Worm (Caenorhabditis elegans) whole organism, L4 larva: ENCODE data around the gene W08F4.7.

Experiments used
- D1046.2 ChIP-seq: fragments of 200-800 bp; sonication (Bioruptor generic); IDR thresholded peaks from 2 replicates; pipeline ENCODE4 v1.3.6; 2022; ENCODE audit warnings: missing genetic modification characterization, missing compliant biosample characterization
- F26F4.8 ChIP-seq: fragments of 200-800 bp; sonication (Bioruptor generic); conservative IDR thresholded peaks from 2 replicates; pipeline ENCODE4 v1.3.6; 2022; ENCODE audit warnings: missing genetic modification characterization, missing compliant biosample characterization
- F37D6.2 ChIP-seq: sonication (generic microtip); optimal IDR thresholded peaks from 2 replicates; lab custom pipeline; 2016; ENCODE audit warnings: mild to moderate bottlenecking, missing genetic modification characterization, missing compliant biosample characterization
- F44E2.7 ChIP-seq: fragments of 200-800 bp; sonication (Bioruptor generic); IDR thresholded peaks from 2 replicates; pipeline ENCODE4 v2.1.2; 2022; ENCODE audit warnings: missing genetic modification characterization, missing compliant biosample characterization
- T26A8.4 ChIP-seq: fragments of 200-800 bp; sonication (Bioruptor generic); IDR thresholded peaks from 2 replicates; pipeline ENCODE4 v1.3.6; 2022; ENCODE audit warnings: missing genetic modification characterization, missing compliant biosample characterization
- Y75B8A.6 ChIP-seq: fragments of 200-800 bp; sonication (Bioruptor generic); IDR thresholded peaks from 2 replicates; pipeline ENCODE4 v1.3.6; 2022; ENCODE audit warnings: missing genetic modification reagents, missing genetic modification characterization, missing compliant biosample characterization
- ZK337.2 ChIP-seq: fragments of 200-800 bp; sonication (Bioruptor generic); IDR thresholded peaks from 2 replicates; pipeline ENCODE4 v1.3.6; 2022; ENCODE audit warnings: missing genetic modification reagents, missing genetic modification characterization, missing compliant biosample characterization
- ZK546.5 ChIP-seq, 2 experiments: sonication (generic microtip); optimal IDR thresholded peaks; 2 replicates each; lab custom pipeline; 2017; ENCODE audit warnings: missing biosample characterization in 2 of 2, missing genetic modification characterization in 2 of 2
- aly-2 ChIP-seq: sonication (generic microtip); optimal IDR thresholded peaks from 2 replicates; lab custom pipeline; 2018; ENCODE audit warnings: missing biosample characterization, missing genetic modification characterization
- ceh-20 ChIP-seq: fragments of 200-800 bp; sonication (Bioruptor generic); IDR thresholded peaks from 2 replicates; pipeline ENCODE4 v1.3.6; 2022; ENCODE audit warnings: missing genetic modification reagents, missing genetic modification characterization, missing compliant biosample characterization
- ceh-32 ChIP-seq: sonication (generic microtip); optimal IDR thresholded peaks from 2 replicates; lab custom pipeline; 2016; ENCODE audit warnings: mild to moderate bottlenecking, missing genetic modification characterization, missing compliant biosample characterization; ENCODE audit not compliant: poor library complexity
- ceh-44 ChIP-seq: fragments of 200-800 bp; sonication (Bioruptor generic); IDR thresholded peaks from 2 replicates; pipeline ENCODE4 v1.3.6; 2022; ENCODE audit warnings: missing genetic modification reagents, missing genetic modification characterization, missing compliant biosample characterization
- ceh-82 ChIP-seq: sonication (generic microtip); optimal IDR thresholded peaks from 2 replicates; lab custom pipeline; 2017; ENCODE audit warnings: missing biosample characterization, missing genetic modification characterization
- cey-2 ChIP-seq: sonication (generic microtip); optimal IDR thresholded peaks from 3 replicates; lab custom pipeline; 2017; ENCODE audit warnings: missing genetic modification characterization, mild to moderate bottlenecking, missing compliant biosample characterization, antibody characterized with exemption, borderline replicate concordance; ENCODE audit not compliant: insufficient read depth
- daf-12 ChIP-seq: fragments of 150-350 bp; optimal IDR thresholded peaks from 2 replicates; lab custom pipeline; 2014; ENCODE audit warnings: missing biosample characterization, missing genetic modification reagents, missing genetic modification characterization
- daf-19 ChIP-seq: fragments of 200-800 bp; sonication (Bioruptor generic); conservative IDR thresholded peaks from 2 replicates; pipeline ENCODE4 v1.3.6; 2022; ENCODE audit warnings: missing genetic modification characterization, missing compliant biosample characterization
- dmd-8 ChIP-seq: fragments of 200-800 bp; sonication (Bioruptor generic); IDR thresholded peaks from 2 replicates; pipeline ENCODE4 v1.3.6; 2022; ENCODE audit warnings: missing genetic modification characterization, missing compliant biosample characterization
- duxl-1 ChIP-seq: sonication (generic microtip); optimal IDR thresholded peaks from 2 replicates; lab custom pipeline; 2016; ENCODE audit warnings: mild to moderate bottlenecking, missing genetic modification characterization, moderate library complexity, missing compliant biosample characterization; ENCODE audit not compliant: poor library complexity
- fkh-10 ChIP-seq: fragments of 150-350 bp; optimal IDR thresholded peaks from 2 replicates; lab custom pipeline; 2014; ENCODE audit warnings: missing biosample characterization, missing genetic modification reagents, missing genetic modification characterization
- fos-1 ChIP-seq: fragments of 150-350 bp; optimal IDR thresholded peaks from 2 replicates; lab custom pipeline; 2014; ENCODE audit warnings: missing biosample characterization, missing genetic modification characterization
- gei-8 ChIP-seq: fragments of 200-800 bp; sonication (Bioruptor generic); optimal IDR thresholded peaks from 2 replicates; lab custom pipeline; 2018; ENCODE audit warnings: mild to moderate bottlenecking, missing genetic modification characterization, missing compliant biosample characterization
- hmg-1.1 ChIP-seq: fragments of 200-800 bp; sonication (Bioruptor generic); IDR thresholded peaks from 2 replicates; pipeline ENCODE4 v1.3.6; 2022; ENCODE audit warnings: missing genetic modification reagents, missing genetic modification characterization, missing compliant biosample characterization
- lim-7 ChIP-seq: fragments of 200-800 bp; sonication (Bioruptor generic); IDR thresholded peaks from 2 replicates; pipeline ENCODE4 v1.3.6; 2022; ENCODE audit warnings: missing genetic modification characterization, missing compliant biosample characterization
- lin-13 ChIP-seq: fragments of 150-350 bp; optimal IDR thresholded peaks from 2 replicates; lab custom pipeline; 2014; ENCODE audit warnings: missing biosample characterization, missing genetic modification reagents, missing genetic modification characterization
- lin-39 ChIP-seq: fragments of 150-350 bp; optimal IDR thresholded peaks from 2 replicates; lab custom pipeline; 2014; ENCODE audit warnings: missing biosample characterization, missing genetic modification reagents, missing genetic modification characterization
- lir-3 ChIP-seq: sonication (generic microtip); optimal IDR thresholded peaks from 2 replicates; lab custom pipeline; 2016; ENCODE audit warnings: mild to moderate bottlenecking, missing genetic modification characterization, missing compliant biosample characterization
- lsy-2 ChIP-seq, 2 experiments: fragments of 150-350 bp in 1 of 2; sonication (generic microtip) in 1 of 2; optimal IDR thresholded peaks; 2 replicates each; lab custom pipeline; 2014 to 2017; ENCODE audit warnings: missing biosample characterization in 2 of 2, missing genetic modification characterization in 2 of 2
- mdl-1 ChIP-seq, 2 experiments: fragments of 150-350 bp in 1 of 2; sonication (generic microtip) in 1 of 2; optimal IDR thresholded peaks; 2 replicates each; lab custom pipeline; 2014 to 2017; ENCODE audit warnings: missing biosample characterization in 2 of 2, missing genetic modification characterization in 2 of 2
- mes-2 ChIP-seq: sonication (generic microtip); optimal IDR thresholded peaks from 2 replicates; lab custom pipeline; 2016; ENCODE audit warnings: missing genotype, mild to moderate bottlenecking, missing genetic modification characterization, missing compliant biosample characterization; ENCODE audit not compliant: poor library complexity, severe bottlenecking
- mxl-2 ChIP-seq: fragments of 200-800 bp; sonication (Bioruptor generic); conservative IDR thresholded peaks from 2 replicates; pipeline ENCODE4 v1.3.6; 2022; ENCODE audit warnings: missing genetic modification reagents, missing genetic modification characterization, missing compliant biosample characterization
- nhr-10 ChIP-seq: fragments of 150-350 bp; optimal IDR thresholded peaks from 2 replicates; lab custom pipeline; 2014; ENCODE audit warnings: missing biosample characterization, missing genetic modification characterization
- nhr-11 ChIP-seq: fragments of 150-350 bp; optimal IDR thresholded peaks from 2 replicates; lab custom pipeline; 2014; ENCODE audit warnings: missing biosample characterization, missing genetic modification characterization
- nhr-25 ChIP-seq: sonication (generic microtip); optimal IDR thresholded peaks from 2 replicates; lab custom pipeline; 2017; ENCODE audit warnings: missing genetic modification characterization, mild to moderate bottlenecking, missing compliant biosample characterization, antibody characterized with exemption, moderate library complexity, borderline replicate concordance; ENCODE audit not compliant: insufficient read depth
- nhr-28 ChIP-seq: fragments of 150-350 bp; optimal IDR thresholded peaks from 2 replicates; lab custom pipeline; 2014; ENCODE audit warnings: missing biosample characterization, missing genetic modification characterization
- nhr-42 ChIP-seq: fragments of 200-800 bp; sonication (Bioruptor generic); IDR thresholded peaks from 2 replicates; pipeline ENCODE4 v1.3.6; 2022; ENCODE audit warnings: missing genetic modification characterization, missing compliant biosample characterization
- nhr-6 ChIP-seq: fragments of 150-350 bp; optimal IDR thresholded peaks from 2 replicates; lab custom pipeline; 2014; ENCODE audit warnings: missing biosample characterization, missing genetic modification characterization
- pha-4 ChIP-seq, 2 experiments: fragments of 150-350 bp in 1 of 2; fragments of 200-800 bp in 1 of 2; sonication (Bioruptor generic) in 1 of 2; IDR thresholded peaks in 1 of 2; optimal IDR thresholded peaks in 1 of 2; 2 replicates each; pipeline versions ENCODE4 v1.3.6 to Lab custom; 2014 to 2022; ENCODE audit warnings: missing genetic modification characterization in 2 of 2, missing genetic modification reagents in 2 of 2, missing biosample characterization in 1 of 2, missing compliant biosample characterization in 1 of 2
- snpc-1.2 ChIP-seq: fragments of 200-800 bp; sonication (Bioruptor generic); IDR thresholded peaks from 2 replicates; pipeline ENCODE4 v1.3.6; 2022; ENCODE audit warnings: missing genetic modification reagents, missing genetic modification characterization, missing compliant biosample characterization
- spr-3 ChIP-seq: fragments of 200-800 bp; sonication (Bioruptor generic); optimal IDR thresholded peaks from 2 replicates; lab custom pipeline; 2018; ENCODE audit warnings: mild to moderate bottlenecking, missing genetic modification characterization, missing compliant biosample characterization
- tra-1 ChIP-seq: fragments of 200-800 bp; sonication (Bioruptor generic); IDR thresholded peaks from 2 replicates; pipeline ENCODE4 v1.3.6; 2022; ENCODE audit warnings: missing genetic modification reagents, missing genetic modification characterization, missing compliant biosample characterization
- unc-39 ChIP-seq: sonication (generic microtip); optimal IDR thresholded peaks from 2 replicates; lab custom pipeline; 2017; ENCODE audit warnings: missing biosample characterization, missing genetic modification characterization
- vab-7 ChIP-seq: fragments of 200-800 bp; sonication (Bioruptor generic); IDR thresholded peaks from 2 replicates; pipeline ENCODE4 v1.3.6; 2022; ENCODE audit warnings: missing genetic modification reagents, missing genetic modification characterization, missing compliant biosample characterization
- zag-1 ChIP-seq: fragments of 150-350 bp; optimal IDR thresholded peaks from 2 replicates; lab custom pipeline; 2014; ENCODE audit warnings: missing biosample characterization, missing genetic modification characterization
- zip-2 ChIP-seq: fragments of 150-350 bp; optimal IDR thresholded peaks from 2 replicates; lab custom pipeline; 2014; ENCODE audit warnings: missing biosample characterization, missing genetic modification characterization
- ztf-11 ChIP-seq: fragments of 150-350 bp; optimal IDR thresholded peaks from 2 replicates; lab custom pipeline; 2014; ENCODE audit warnings: missing biosample characterization, missing genetic modification characterization
- ztf-7 ChIP-seq: fragments of 150-350 bp; optimal IDR thresholded peaks from 2 replicates; lab custom pipeline; 2014; ENCODE audit warnings: missing biosample characterization, missing genetic modification characterization

W08F4.7 gene

DNA sequence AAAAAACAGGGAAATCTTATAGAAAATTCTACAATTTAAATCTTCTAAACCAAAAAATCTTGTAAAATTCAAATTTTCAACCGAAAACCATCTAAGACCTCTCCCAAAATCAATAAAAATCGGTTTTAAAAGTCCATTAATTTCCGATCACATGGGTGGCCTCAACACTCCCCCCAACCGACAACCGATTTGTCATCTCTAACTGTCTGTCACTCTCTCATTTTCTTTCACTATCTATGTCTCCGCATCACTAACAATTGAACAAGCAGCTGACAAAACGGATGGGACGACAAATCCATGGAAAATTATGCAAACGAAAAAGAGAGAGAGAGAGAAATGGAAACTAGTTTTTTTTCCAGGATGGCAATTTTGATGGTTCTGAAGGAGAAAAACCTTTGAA is 25.4 kb upstream of the W08F4.7 start (continued):
- TF ChIP-seq lir-3 (tag; lab: Kevin White, UChicago) (no peak), nhr-42 (GFP tag; lab: Robert Waterston, UW) (no peak), tra-1 (GFP tag; lab: Robert Waterston, UW) (no peak), duxl-1 (tag; lab: Kevin White, UChicago) (no peak), mdl-1 (tag; optimal IDR thresholded peaks at IDR 0.05; lab: Kevin White, UChicago) (peak in 1 of 2 experiments; percentile 80), ceh-82 (tag; lab: Kevin White, UChicago) (no peak), zag-1 (tag; lab: Kevin White, UChicago) (no peak), F26F4.8 (GFP tag; lab: Robert Waterston, UW) (no peak), nhr-25 (no peak), lsy-2 (tag; optimal IDR thresholded peaks at IDR 0.05; lab: Kevin White, UChicago) (peak in 1 of 2 experiments; percentile 68), nhr-28 (tag; lab: Kevin White, UChicago) (peak; percentile 61), ZK546.5 (tag; optimal IDR thresholded peaks at IDR 0.05; lab: Kevin White, UChicago) (no peak), lin-13 (GFP tag; lab: Kevin White, UChicago) (peak; percentile 55), ZK337.2 (GFP tag; lab: Robert Waterston, UW) (no peak)

DNA sequence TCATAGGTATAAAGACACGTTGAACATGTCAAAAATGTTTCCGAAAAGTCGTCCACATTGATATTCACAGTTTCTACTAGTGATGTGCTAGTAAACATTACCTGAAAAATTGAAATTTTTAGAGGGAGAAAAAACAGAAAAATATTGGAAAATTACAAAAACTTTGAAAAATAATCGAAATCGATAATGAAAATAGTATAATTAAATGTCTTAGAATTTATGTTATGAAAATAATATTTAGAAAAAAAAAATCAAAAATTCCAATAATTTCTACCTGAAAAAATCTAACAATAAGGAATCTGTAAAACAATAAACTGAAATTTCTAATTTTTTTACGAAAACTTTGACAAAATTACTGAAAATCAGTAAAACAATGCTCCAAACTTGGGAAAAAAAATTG is 24.5 kb upstream of the W08F4.7 start, which contains the start of gene nhl-3:
Gene nhl-3, minus strand, starts transcription at position 101 of the 400 bp plus-strand sequence.
- no peak for TF ChIP-seq lim-7 (GFP tag; lab: Robert Waterston, UW)
- TF ChIP-seq ztf-11 (tag; lab: Kevin White, UChicago), result no peak
- TF ChIP-seq F37D6.2 (tag; lab: Kevin White, UChicago), result no peak
- no peak for TF ChIP-seq snpc-1.2 (GFP tag; lab: Robert Waterston, UW)
- no peak for TF ChIP-seq F26F4.8 (GFP tag; lab: Robert Waterston, UW)
- TF ChIP-seq vab-7 (GFP tag; lab: Robert Waterston, UW), result no peak
- no peak for TF ChIP-seq Y75B8A.6 (GFP tag; lab: Robert Waterston, UW)
- no peak for TF ChIP-seq ceh-44
- no peak for TF ChIP-seq hmg-1.1 (GFP tag; lab: Robert Waterston, UW)
- TF ChIP-seq daf-12 (tag; lab: Kevin White, UChicago), result no peak
- no peak for TF ChIP-seq mxl-2 (GFP tag; lab: Robert Waterston, UW)
- no peak for TF ChIP-seq F44E2.7

DNA sequence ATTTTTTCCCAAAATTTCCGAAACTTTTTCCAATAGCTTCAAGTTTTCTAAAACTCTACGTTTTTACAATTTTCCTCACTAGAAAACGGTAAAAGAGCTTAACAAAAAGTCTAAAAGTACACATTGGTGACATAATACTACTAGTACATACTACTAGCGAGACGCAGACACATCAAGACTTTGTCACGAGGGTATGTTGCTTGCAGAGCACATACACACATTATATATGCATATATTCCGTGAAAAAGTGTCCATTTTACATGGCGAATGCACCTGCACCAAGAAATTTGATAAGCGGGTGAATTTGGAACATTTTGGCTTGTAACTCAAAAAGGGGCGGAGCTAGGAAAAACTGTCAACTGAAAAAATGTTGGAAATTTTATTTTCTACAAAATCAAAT is 23.8 kb upstream of the W08F4.7 start:
- TF ChIP-seq unc-39 (tag; lab: Kevin White, UChicago) (no peak), lin-39 (tag; lab: Kevin White, UChicago) (no peak), fos-1 (no peak), hmg-1.1 (GFP tag; lab: Robert Waterston, UW) (peak; percentile 17; the same call in 1 of the 2 replicates), cey-2 (tag; lab: Kevin White, UChicago) (no peak), snpc-1.2 (GFP tag; lab: Robert Waterston, UW) (no peak), nhr-6 (tag; lab: Kevin White, UChicago) (no peak), daf-19 (GFP tag; lab: Robert Waterston, UW) (no peak), dmd-8 (no peak), nhr-11 (no peak), ceh-32 (tag; lab: Kevin White, UChicago) (no peak), lsy-2 (tag; optimal IDR thresholded peaks at IDR 0.05; lab: Kevin White, UChicago) (peak in 1 of 2 experiments; percentile 52), aly-2 (no peak), gei-8 (GFP tag; lab: Kevin White, UChicago) (no peak), pha-4 (GFP tag; IDR thresholded peaks at IDR 0.05; lab: Robert Waterston, UW) (no peak), pha-4 (tag; optimal IDR thresholded peaks at IDR 0.05; lab: Kevin White, UChicago) (peak; percentile 70), F37D6.2 (tag; lab: Kevin White, UChicago) (no peak), ceh-82 (tag; lab: Kevin White, UChicago) (no peak), F44E2.7 (no peak), spr-3 (no peak), ceh-20 (GFP tag; lab: Robert Waterston, UW) (no peak), tra-1 (GFP tag; lab: Robert Waterston, UW) (no peak), zip-2 (tag; lab: Kevin White, UChicago) (no peak), T26A8.4 (no peak), mdl-1 (tag; optimal IDR thresholded peaks at IDR 0.05; lab: Kevin White, UChicago) (peak in 1 of 2 experiments; percentile 79), fkh-10 (GFP tag; lab: Kevin White, UChicago) (no peak), nhr-10 (tag; lab: Kevin White, UChicago) (no peak), D1046.2 (no peak), ZK337.2 (GFP tag; lab: Robert Waterston, UW) (no peak), ztf-7 (tag; lab: Kevin White, UChicago) (no peak), mes-2 (tag; lab: Kevin White, UChicago) (peak; percentile 51)
